Fruit fly (Drosophila melanogaster) whole organism, pupa: ENCODE results near the gene CG43897.
A peak's percentile ranks its signal among the peaks of the same experiment; 100 is the strongest.

Experiments
- CG10348 ChIP-seq: fragments of 200-800 bp; sonication (Bioruptor generic); IDR thresholded peaks from 2 replicates; pipeline ENCODE4 v1.3.6; 2022; ENCODE audit warnings: missing biosample characterization, missing genetic modification characterization
- CG12605 ChIP-seq: fragments of 200-800 bp; sonication (Bioruptor generic); IDR thresholded peaks from 2 replicates; pipeline ENCODE4 v1.3.6; 2022; ENCODE audit warnings: missing biosample characterization, missing genetic modification characterization
- CG13204 ChIP-seq: fragments of 200-800 bp; sonication (Bioruptor generic); optimal IDR thresholded peaks from 2 replicates; lab custom pipeline; 2018; ENCODE audit warnings: missing biosample characterization, mild to moderate bottlenecking, missing genetic modification characterization, moderate library complexity
- CG14655 ChIP-seq: fragments of 200-800 bp; sonication (Bioruptor generic); optimal IDR thresholded peaks from 3 replicates; lab custom pipeline; 2017; ENCODE audit warnings: mild to moderate bottlenecking, missing biosample characterization, missing genetic modification reagents, missing genetic modification characterization
- CG15710 ChIP-seq: fragments of 200-800 bp; sonication (Bioruptor generic); optimal IDR thresholded peaks from 2 replicates; lab custom pipeline; 2018; ENCODE audit warnings: missing biosample characterization, mild to moderate bottlenecking, missing genetic modification characterization, moderate library complexity
- CG17806 ChIP-seq: fragments of 200-800 bp; sonication (Bioruptor generic); optimal IDR thresholded peaks from 2 replicates; lab custom pipeline; 2018; ENCODE audit warnings: missing biosample characterization, mild to moderate bottlenecking, missing genetic modification characterization, moderate library complexity
- CG32121 ChIP-seq: fragments of 200-800 bp; sonication (Bioruptor generic); IDR thresholded peaks from 2 replicates; pipeline ENCODE4 v1.3.6; 2022; ENCODE audit warnings: missing biosample characterization, missing genetic modification characterization
- CG34367 ChIP-seq: fragments of 200-800 bp; sonication (Bioruptor generic); optimal IDR thresholded peaks from 2 replicates; lab custom pipeline; 2018; ENCODE audit warnings: missing biosample characterization, mild to moderate bottlenecking, missing genetic modification characterization
- CG4496 ChIP-seq: fragments of 200-800 bp; sonication (Bioruptor generic); IDR thresholded peaks from 3 replicates; pipeline ENCODE4 v1.3.6; 2022; ENCODE audit warnings: missing biosample characterization, missing genetic modification characterization
- CG8159 ChIP-seq: fragments of 200-800 bp; sonication (Bioruptor generic); optimal IDR thresholded peaks from 3 replicates; lab custom pipeline; 2018; ENCODE audit warnings: missing biosample characterization, mild to moderate bottlenecking, missing genetic modification characterization, moderate library complexity
- CG8301 ChIP-seq: fragments of 200-800 bp; sonication (Bioruptor generic); optimal IDR thresholded peaks from 2 replicates; lab custom pipeline; 2018; ENCODE audit warnings: missing biosample characterization, mild to moderate bottlenecking, missing genetic modification characterization
- CG9948 ChIP-seq: fragments of 200-800 bp; sonication (Bioruptor generic); optimal IDR thresholded peaks from 2 replicates; lab custom pipeline; 2018; ENCODE audit warnings: missing biosample characterization, mild to moderate bottlenecking, missing genetic modification characterization, moderate library complexity
- D1 ChIP-seq: fragments of 200-800 bp; sonication (Bioruptor generic); optimal IDR thresholded peaks from 2 replicates; lab custom pipeline; 2018; ENCODE audit warnings: missing biosample characterization, mild to moderate bottlenecking, missing genetic modification characterization, moderate library complexity
- EcR ChIP-seq: fragments of 200-800 bp; sonication (Bioruptor generic); optimal IDR thresholded peaks from 3 replicates; lab custom pipeline; 2019; ENCODE audit warnings: missing biosample characterization, missing genetic modification characterization, mild to moderate bottlenecking, moderate library complexity, missing genetic modification reagents
- Ets98B ChIP-seq: fragments of 200-800 bp; sonication (Bioruptor generic); IDR thresholded peaks from 2 replicates; pipeline ENCODE4 v1.3.6; 2022; ENCODE audit warnings: missing biosample characterization, missing genetic modification characterization
- Pif1A ChIP-seq: fragments of 200-800 bp; sonication (Bioruptor generic); optimal IDR thresholded peaks from 3 replicates; lab custom pipeline; 2016; ENCODE audit warnings: missing biosample characterization, missing genetic modification characterization
- Pif1B ChIP-seq: fragments of 200-800 bp; sonication (Bioruptor generic); optimal IDR thresholded peaks from 3 replicates; lab custom pipeline; 2016; ENCODE audit warnings: missing biosample characterization, missing genetic modification characterization
- Snoo ChIP-seq: fragments of 200-800 bp; sonication (Bioruptor generic); optimal IDR thresholded peaks from 3 replicates; lab custom pipeline; 2017; ENCODE audit warnings: missing biosample characterization, mild to moderate bottlenecking, missing genetic modification characterization, inconsistent platforms
- fd96Ca ChIP-seq: fragments of 200-800 bp; sonication (Bioruptor generic); IDR thresholded peaks from 3 replicates; pipeline ENCODE4 v1.3.6; 2022; ENCODE audit warnings: missing biosample characterization, missing genetic modification characterization
- gl ChIP-seq: fragments of 200-800 bp; sonication (Bioruptor generic); optimal IDR thresholded peaks from 2 replicates; lab custom pipeline; 2018; ENCODE audit warnings: missing biosample characterization, mild to moderate bottlenecking, missing genetic modification characterization
- rn ChIP-seq: fragments of 200-800 bp; sonication (Bioruptor generic); IDR thresholded peaks from 2 replicates; pipeline ENCODE4 v1.3.6; 2022; ENCODE audit warnings: missing biosample characterization, missing genetic modification characterization

CG43897 gene

DNA sequence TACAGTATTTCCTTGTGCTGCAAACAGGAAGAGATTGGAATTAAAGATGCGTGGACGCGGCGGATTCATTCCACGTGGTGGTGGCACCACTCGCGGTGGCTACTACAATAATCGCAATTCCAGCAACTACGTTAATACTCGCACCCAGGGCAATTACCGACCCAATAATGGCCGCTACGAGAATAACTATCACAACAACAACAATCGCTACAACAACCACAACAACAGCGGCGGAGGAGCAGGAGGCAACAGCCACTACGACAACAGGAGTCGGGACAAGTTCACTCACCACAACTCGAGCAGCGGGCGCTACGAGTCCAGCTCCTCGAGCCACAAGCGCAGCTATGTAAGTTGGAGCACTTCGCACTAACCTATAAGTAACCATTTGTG lies 51.4 kb downstream of the CG43897 start:
- TF ChIP-seq D1 (tag; lab: Kevin White, UChicago) (no peak), CG8159 (tag; lab: Kevin White, UChicago) (no peak), Ets98B (GFP tag; lab: Robert Waterston, UW) (no peak), CG34367 (tag; lab: Kevin White, UChicago) (no peak), gl (tag; lab: Kevin White, UChicago) (no peak), EcR (GFP tag; lab: Kevin White, UChicago) (no peak), CG4496 (GFP tag; lab: Robert Waterston, UW) (no peak), CG15710 (tag; lab: Kevin White, UChicago) (no peak), Pif1B (GFP tag; lab: Kevin White, UChicago) (no peak), CG9948 (no peak), CG13204 (GFP tag; lab: Kevin White, UChicago) (no peak), CG10348 (GFP tag; lab: Robert Waterston, UW) (no peak), CG17806 (tag; lab: Kevin White, UChicago) (no peak), CG12605 (GFP tag; lab: Robert Waterston, UW) (no peak), fd96Ca (GFP tag; lab: Robert Waterston, UW) (no peak), CG14655 (GFP tag; lab: Kevin White, UChicago) (no peak), rn (GFP tag; lab: Robert Waterston, UW) (no peak), Pif1A (GFP tag; lab: Kevin White, UChicago) (no peak), CG32121 (GFP tag; lab: Robert Waterston, UW) (no peak), Snoo (tag; lab: Kevin White, UChicago) (no peak)

DNA sequence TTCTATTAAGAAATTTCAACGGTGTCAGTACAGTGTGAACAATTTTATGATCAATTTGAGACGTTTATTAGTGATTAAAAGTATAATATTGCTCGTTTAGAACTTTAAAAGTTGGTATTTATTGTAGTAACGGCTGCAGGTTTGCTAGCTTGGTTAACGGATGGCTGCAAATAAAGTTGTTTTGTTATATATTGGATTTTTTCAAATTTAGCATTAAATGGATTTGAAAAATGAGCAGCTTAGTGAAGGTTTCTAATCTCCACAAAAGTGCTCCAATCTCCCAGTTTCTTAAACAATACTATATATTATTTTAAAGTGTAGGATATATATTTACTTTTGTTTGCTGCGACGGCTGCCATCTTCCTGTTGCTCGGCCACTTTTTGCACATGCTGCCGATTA lies 58.4 kb downstream of the CG43897 start:
- TF ChIP-seq rn (GFP tag; lab: Robert Waterston, UW): no peak
- TF ChIP-seq Pif1A (GFP tag; lab: Kevin White, UChicago): no peak
- TF ChIP-seq CG34367 (tag; lab: Kevin White, UChicago): no peak
- no peak for TF ChIP-seq CG10348 (GFP tag; lab: Robert Waterston, UW)
- TF ChIP-seq Pif1B (GFP tag; lab: Kevin White, UChicago): peak; percentile 39
- 0 out of 3 replicates have a peak, but pooled peaks have one; percentile 56 for TF ChIP-seq CG4496 (GFP tag; lab: Robert Waterston, UW)
- TF ChIP-seq Ets98B (GFP tag; lab: Robert Waterston, UW): peak; percentile 13; the same call in 1 of the 2 replicates
- peak; percentile 46 for TF ChIP-seq CG8159 (tag; lab: Kevin White, UChicago)
- peak; percentile 62 for TF ChIP-seq CG8301 (tag; lab: Kevin White, UChicago)
- TF ChIP-seq CG14655 (GFP tag; lab: Kevin White, UChicago): no peak
- peak; percentile 38; the same call in 2 of the 3 replicates for TF ChIP-seq fd96Ca (GFP tag; lab: Robert Waterston, UW)
- no peak for TF ChIP-seq CG17806 (tag; lab: Kevin White, UChicago)
- TF ChIP-seq EcR (GFP tag; lab: Kevin White, UChicago): no peak
- TF ChIP-seq CG9948: peak; percentile 36
- TF ChIP-seq CG32121 (GFP tag; lab: Robert Waterston, UW): 0 out of 2 replicates have a peak, but pooled peaks have one; percentile 18
- peak; percentile 2 for TF ChIP-seq Snoo (tag; lab: Kevin White, UChicago)
- no peak for TF ChIP-seq gl (tag; lab: Kevin White, UChicago)
- peak; percentile 3 for TF ChIP-seq CG15710 (tag; lab: Kevin White, UChicago)
- no peak for TF ChIP-seq D1 (tag; lab: Kevin White, UChicago)
- TF ChIP-seq CG13204 (GFP tag; lab: Kevin White, UChicago): no peak
- no peak; the same call in 1 of the 2 replicates for TF ChIP-seq CG12605 (GFP tag; lab: Robert Waterston, UW)

DNA sequence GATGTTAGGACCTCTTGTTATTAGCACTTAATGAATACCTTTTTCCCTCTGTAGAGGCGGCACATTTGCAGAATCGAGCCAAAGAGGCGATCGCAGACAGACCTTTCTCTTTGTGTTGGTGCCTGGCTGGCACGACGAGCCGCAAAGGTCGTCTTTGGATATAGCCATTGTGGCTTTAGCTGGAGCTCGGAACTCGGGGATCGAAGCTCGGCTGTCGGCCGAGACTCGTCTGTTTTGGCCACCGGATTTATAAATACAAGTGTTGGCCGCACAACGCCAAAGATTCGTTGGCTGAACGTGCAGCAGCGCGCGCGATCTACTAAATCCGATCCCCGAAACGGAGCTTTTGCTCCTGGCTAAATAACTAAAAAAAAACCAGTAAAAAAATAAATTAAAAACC lies 65.0 kb downstream of the CG43897 start, which contains the start of gene CG34382:
CG34382 (plus strand) TSS at position 301 of the 400 bp plus-strand sequence.
- TF ChIP-seq CG12605 (GFP tag; lab: Robert Waterston, UW) (no peak), CG4496 (GFP tag; lab: Robert Waterston, UW) (0 out of 3 replicates have a peak, but pooled peaks have one; percentile 41), CG32121 (GFP tag; lab: Robert Waterston, UW) (no peak), Pif1B (GFP tag; lab: Kevin White, UChicago) (no peak), EcR (GFP tag; lab: Kevin White, UChicago) (no peak), CG15710 (tag; lab: Kevin White, UChicago) (no peak), Ets98B (GFP tag; lab: Robert Waterston, UW) (no peak), Snoo (tag; lab: Kevin White, UChicago) (no peak)
